Fruit fly (Drosophila melanogaster): ENCODE results near the gene bves.
A peak's percentile ranks its signal among the peaks of the same experiment; 100 is the strongest.

The bves gene

DNA sequence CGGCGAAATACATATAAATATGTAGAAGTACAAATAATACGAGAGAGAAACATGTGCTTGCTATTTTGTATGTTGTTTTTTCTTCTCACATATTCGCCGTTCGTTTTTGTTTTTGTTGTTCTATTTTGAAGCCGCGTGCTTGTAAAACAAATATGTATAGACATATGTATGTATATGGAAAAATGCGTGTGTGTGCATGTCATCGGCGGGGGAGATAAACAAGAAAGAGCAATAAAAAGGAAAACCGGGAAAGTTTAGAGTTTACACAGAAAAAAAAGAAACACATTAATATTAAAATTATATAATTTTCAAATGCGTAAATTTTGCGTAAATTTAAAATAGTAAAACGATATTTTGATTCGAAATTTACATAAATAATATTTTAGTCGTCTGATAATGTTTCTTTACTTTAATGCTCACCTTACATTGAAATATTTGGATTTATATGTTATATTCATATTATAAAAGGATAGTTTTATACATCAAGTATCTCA, 8.3 kb upstream of the bves start (continued):
- TF ChIP-seq Deaf1 (tag; optimal IDR thresholded peaks at IDR 0.05) (peak; percentile 72), CG2678 (tag; optimal IDR thresholded peaks at IDR 0.05) (peak; percentile 50), CG17328 (GFP tag; IDR thresholded peaks at IDR 0.05) (peak; percentile 39; the same call in 1 of the 2 replicates), stc (GFP tag; IDR thresholded peaks at IDR 0.05) (peak; percentile 40; the same call in 1 of the 2 replicates), CG6683 (GFP tag; optimal IDR thresholded peaks at IDR 0.05) (peak; percentile 19), fru (optimal IDR thresholded peaks at IDR 0.05) (no peak), CTCF (GFP tag; optimal IDR thresholded peaks at IDR 0.05) (no peak), Med (GFP tag) (peak; percentile 50), gem (tag; optimal IDR thresholded peaks at IDR 0.05) (peak; percentile 58), dm (GFP tag; optimal IDR thresholded peaks at IDR 0.05) (peak; percentile 47), CG11696 (GFP tag; IDR thresholded peaks at IDR 0.05) (peak; percentile 23; the same call in 1 of the 2 replicates), CG18262 (tag; optimal IDR thresholded peaks at IDR 0.05) (peak; percentile 76), CG15269 (tag; optimal IDR thresholded peaks at IDR 0.05) (peak; percentile 7), CrebB (tag; optimal IDR thresholded peaks at IDR 0.05) (no peak), kni (GFP tag; optimal IDR thresholded peaks at IDR 0.05) (peak; percentile 13), Spps (tag; optimal IDR thresholded peaks at IDR 0.05) (peak; percentile 1), ci (GFP tag; IDR thresholded peaks at IDR 0.05) (0 out of 3 replicates have a peak, but pooled peaks have one; percentile 20), CG3995 (GFP tag; optimal IDR thresholded peaks at IDR 0.05) (no peak), CG8924 (tag; optimal IDR thresholded peaks at IDR 0.05) (peak; percentile 3), CG4854 (GFP tag; optimal IDR thresholded peaks at IDR 0.05) (no peak), CG7357 (GFP tag; IDR thresholded peaks at IDR 0.05) (no peak), Sry-β (GFP tag; optimal IDR thresholded peaks at IDR 0.05) (no peak), D (optimal IDR thresholded peaks at IDR 0.05) (no peak), D (GFP tag; optimal IDR thresholded peaks at IDR 0.05) (no peak), CG2889 (GFP tag; IDR thresholded peaks at IDR 0.05) (no peak), Hsf (GFP tag; optimal IDR thresholded peaks at IDR 0.05) (no peak), NFAT (GFP tag; IDR thresholded peaks at IDR 0.05) (no peak), salm (tag; optimal IDR thresholded peaks at IDR 0.05) (no peak), Dref (GFP tag; IDR thresholded peaks at IDR 0.05) (no peak), CG11695 (GFP tag; IDR thresholded peaks at IDR 0.05) (0 out of 3 replicates have a peak, but pooled peaks have one; percentile 18), Sox102F (GFP tag; optimal IDR thresholded peaks at IDR 0.05) (peak; percentile 32), CG17359 (tag; optimal IDR thresholded peaks at IDR 0.05) (peak; percentile 13), Xrp1 (GFP tag; IDR thresholded peaks at IDR 0.05) (peak; percentile 67), lola (GFP tag; optimal IDR thresholded peaks at IDR 0.05) (peak in 1 of 3 experiments; percentile 8), MBD-R2 (GFP tag; IDR thresholded peaks at IDR 0.05) (no peak), CG15514 (GFP tag; optimal IDR thresholded peaks at IDR 0.05) (no peak), esg (GFP tag; conservative IDR thresholded peaks at IDR 0.05) (0 out of 2 replicates have a peak, but pooled peaks have one; percentile 24), CG4360 (GFP tag; IDR thresholded peaks at IDR 0.05) (peak; percentile 36; the same call in 1 of the 2 replicates), gcm (GFP tag; optimal IDR thresholded peaks at IDR 0.05) (peak; percentile 25), CG4820 (GFP tag; optimal IDR thresholded peaks at IDR 0.05) (no peak), CG13287 (GFP tag; IDR thresholded peaks at IDR 0.05; ENCODE audit: partially characterized antibody) (no peak), zf30C (GFP tag; optimal IDR thresholded peaks at IDR 0.05) (peak; percentile 32), CG17829 (tag; optimal IDR thresholded peaks at IDR 0.05) (peak; percentile 31), tap (tag; optimal IDR thresholded peaks at IDR 0.05) (no peak), CG15696 (tag; optimal IDR thresholded peaks at IDR 0.05) (peak; percentile 39), CG6254 (GFP tag; optimal IDR thresholded peaks at IDR 0.05) (peak; percentile 18), dati (GFP tag; IDR thresholded peaks at IDR 0.05) (no peak), CG31365 (tag; optimal IDR thresholded peaks at IDR 0.05) (no peak), CG13894 (tag; optimal IDR thresholded peaks at IDR 0.05) (peak; percentile 11), D19A (tag; optimal IDR thresholded peaks at IDR 0.05) (peak; percentile 51), CG2712 (tag; optimal IDR thresholded peaks at IDR 0.05) (peak; percentile 74)

Data from whole organism, embryonic.